Worm (Caenorhabditis elegans) whole organism, L3 larva: ENCODE data around the gene K08D8.1.

ENCODE experiments used
- aly-2 ChIP-seq: fragments of 150-350 bp; optimal IDR thresholded peaks from 2 replicates; lab custom pipeline; 2014; ENCODE audit warnings: missing biosample characterization, missing genetic modification characterization
- ama-1 ChIP-seq: fragments of 150-350 bp; optimal IDR thresholded peaks from 2 replicates; lab custom pipeline; 2018
- ceh-16 ChIP-seq: sonication (generic microtip); optimal IDR thresholded peaks from 2 replicates; lab custom pipeline; 2017; ENCODE audit warnings: missing biosample characterization, missing genetic modification characterization
- ceh-28 ChIP-seq: fragments of 150-350 bp; optimal IDR thresholded peaks from 2 replicates; lab custom pipeline; 2014; ENCODE audit warnings: missing biosample characterization, missing genetic modification reagents, missing genetic modification characterization
- ceh-9 ChIP-seq: sonication (generic microtip); optimal IDR thresholded peaks from 2 replicates; lab custom pipeline; 2018; ENCODE audit warnings: missing biosample characterization, missing genetic modification characterization
- elt-1 ChIP-seq: fragments of 150-350 bp; optimal IDR thresholded peaks from 2 replicates; lab custom pipeline; 2014; ENCODE audit warnings: missing biosample characterization, missing genetic modification characterization
- elt-2 ChIP-seq: sonication (generic microtip); optimal IDR thresholded peaks from 2 replicates; lab custom pipeline; 2016; ENCODE audit warnings: missing genetic modification reagents, mild to moderate bottlenecking, missing genetic modification characterization, missing compliant biosample characterization
- fos-1 ChIP-seq: fragments of 150-350 bp; optimal IDR thresholded peaks from 2 replicates; lab custom pipeline; 2014; ENCODE audit warnings: missing biosample characterization, missing genetic modification characterization
- hmg-11 ChIP-seq: sonication (generic microtip); optimal IDR thresholded peaks from 2 replicates; lab custom pipeline; 2016; ENCODE audit warnings: missing genetic modification characterization, missing compliant biosample characterization
- lsy-12 ChIP-seq: sonication (generic microtip); optimal IDR thresholded peaks from 2 replicates; lab custom pipeline; 2016; ENCODE audit warnings: mild to moderate bottlenecking, missing genetic modification characterization, missing compliant biosample characterization
- mdl-1 ChIP-seq: fragments of 150-350 bp; optimal IDR thresholded peaks from 2 replicates; lab custom pipeline; 2014; ENCODE audit warnings: missing biosample characterization, missing genetic modification characterization
- nfya-1 ChIP-seq: sonication (generic microtip); optimal IDR thresholded peaks from 2 replicates; lab custom pipeline; 2017; ENCODE audit warnings: missing genetic modification characterization, mild to moderate bottlenecking, missing compliant biosample characterization, antibody characterized with exemption, moderate library complexity; ENCODE audit not compliant: insufficient read depth
- nhr-23 ChIP-seq: fragments of 150-350 bp; optimal IDR thresholded peaks from 2 replicates; lab custom pipeline; 2014; ENCODE audit warnings: missing biosample characterization, missing genetic modification reagents, missing genetic modification characterization
- nhr-25 ChIP-seq: sonication (generic microtip); optimal IDR thresholded peaks from 2 replicates; lab custom pipeline; 2017; ENCODE audit warnings: missing biosample characterization, missing genetic modification characterization
- nhr-28 ChIP-seq: fragments of 150-350 bp; optimal IDR thresholded peaks from 2 replicates; lab custom pipeline; 2014; ENCODE audit warnings: missing biosample characterization, missing genetic modification characterization
- nhr-43 ChIP-seq: sonication (generic microtip); optimal IDR thresholded peaks from 2 replicates; lab custom pipeline; 2016; ENCODE audit warnings: mild to moderate bottlenecking, missing genetic modification characterization, missing compliant biosample characterization; ENCODE audit not compliant: poor library complexity, severe bottlenecking
- nhr-67 ChIP-seq: fragments of 150-350 bp; optimal IDR thresholded peaks from 2 replicates; lab custom pipeline; 2014; ENCODE audit warnings: missing biosample characterization, missing genetic modification characterization
- nhr-76 ChIP-seq: fragments of 150-350 bp; sonication (generic microtip); optimal IDR thresholded peaks from 5 replicates; lab custom pipeline; 2014; ENCODE audit warnings: missing biosample characterization, missing genetic modification characterization
- pha-4 ChIP-seq: fragments of 150-350 bp; optimal IDR thresholded peaks from 2 replicates; lab custom pipeline; 2014; ENCODE audit warnings: missing biosample characterization, missing genetic modification reagents, missing genetic modification characterization
- pqm-1 ChIP-seq: fragments of 150-350 bp; optimal IDR thresholded peaks from 2 replicates; lab custom pipeline; 2017; ENCODE audit warnings: missing biosample characterization, missing genetic modification characterization, inconsistent platforms
- sea-2 ChIP-seq: fragments of 150-350 bp; sonication (generic microtip); optimal IDR thresholded peaks from 4 replicates; lab custom pipeline; 2014; ENCODE audit warnings: missing biosample characterization, missing genetic modification reagents, missing genetic modification characterization
- tbx-2 ChIP-seq: sonication (generic microtip); optimal IDR thresholded peaks from 2 replicates; lab custom pipeline; 2016; ENCODE audit warnings: mild to moderate bottlenecking, missing genetic modification characterization, missing compliant biosample characterization
- unc-39 ChIP-seq: sonication (generic microtip); optimal IDR thresholded peaks from 4 replicates; lab custom pipeline; 2017; ENCODE audit warnings: missing biosample characterization, missing genetic modification characterization
- ztf-4 ChIP-seq: fragments of 150-350 bp; optimal IDR thresholded peaks from 2 replicates; lab custom pipeline; 2014; ENCODE audit warnings: missing biosample characterization, missing genetic modification characterization

Gene K08D8.1

ce11 chrIV:12936221-12936776 lies 44.0 kb downstream of the K08D8.1 start, which contains the start of the genes cld-1 and dod-21:
Gene cld-1, minus strand, starts transcription at chrIV:12936271.
Gene dod-21, plus strand, starts transcription at chrIV:12936738.
- TF ChIP-seq elt-2 (tag; lab: Kevin White, UChicago) (peak; percentile 98), pha-4 (tag; lab: Kevin White, UChicago) (no peak), lsy-12 (no peak), nhr-76 (tag; lab: Kevin White, UChicago) (no peak), tbx-2 (tag; lab: Kevin White, UChicago) (no peak), nfya-1 (peak; percentile 8), pqm-1 (tag; lab: Kevin White, UChicago) (peak; percentile 49), sea-2 (GFP tag; lab: Kevin White, UChicago) (no peak), nhr-43 (tag; lab: Kevin White, UChicago) (no peak), nhr-23 (tag; lab: Kevin White, UChicago) (no peak), nhr-25 (tag; lab: Kevin White, UChicago) (no peak)

- peak; percentile 5 for TF ChIP-seq elt-2 (tag; lab: Kevin White, UChicago)
- no peak for TF ChIP-seq fos-1
Observed at ce11 chrIV:12941254-12941653, 49.0 kb downstream of the K08D8.1 start, which contains the start of gene dod-24. Gene dod-24, minus strand, starts transcription at chrIV:12941354.

- TF ChIP-seq ama-1 (lab: Kevin White, UChicago): no peak
- no peak for TF ChIP-seq nhr-67
- no peak for TF ChIP-seq fos-1
- no peak for TF ChIP-seq ceh-28 (tag; lab: Kevin White, UChicago)
- TF ChIP-seq lsy-12: no peak
- TF ChIP-seq ztf-4 (tag; lab: Kevin White, UChicago): no peak
- no peak for TF ChIP-seq elt-1 (tag; lab: Kevin White, UChicago)
- TF ChIP-seq pqm-1 (tag; lab: Kevin White, UChicago): no peak
- TF ChIP-seq tbx-2 (tag; lab: Kevin White, UChicago): no peak
- TF ChIP-seq nhr-28 (tag; lab: Kevin White, UChicago): no peak
- no peak for TF ChIP-seq unc-39 (tag; lab: Kevin White, UChicago)
- no peak for TF ChIP-seq ceh-9 (tag; lab: Kevin White, UChicago)
- TF ChIP-seq mdl-1 (tag; lab: Kevin White, UChicago): no peak
- TF ChIP-seq aly-2 (tag; lab: Kevin White, UChicago): no peak
- no peak for TF ChIP-seq ceh-16
- TF ChIP-seq hmg-11 (tag; lab: Kevin White, UChicago): no peak
Observed at ce11 chrIV:12942633-12943032, 50.3 kb downstream of the K08D8.1 start, which contains the start of gene dct-19. Gene dct-19, plus strand, starts transcription at chrIV:12942933.
